Fruit fly (Drosophila melanogaster): ENCODE results near the gene sloth1.

dm6 chrX:6969364-6970137 lies 41.6 kb upstream of the sloth1 start, which contains the start of gene CG4586:
- peak; percentile 97 for TF ChIP-seq CG6792 (GFP tag; optimal IDR thresholded peaks at IDR 0.05)
- peak; percentile 98 for TF ChIP-seq CG6854 (GFP tag; optimal IDR thresholded peaks at IDR 0.05)
- TF ChIP-seq fd59A (GFP tag; optimal IDR thresholded peaks at IDR 0.05) = peak; percentile 95
- peak; percentile 77 for TF ChIP-seq Hr38 (GFP tag; optimal IDR thresholded peaks at IDR 0.05)
- peak; percentile 97 for TF ChIP-seq CG32006 (GFP tag; optimal IDR thresholded peaks at IDR 0.05)
- peak; percentile 97 for TF ChIP-seq CG8632 (GFP tag; optimal IDR thresholded peaks at IDR 0.05)
- peak; percentile 98 for TF ChIP-seq CG11762 (GFP tag; optimal IDR thresholded peaks at IDR 0.05; ENCODE audit: insufficient read depth)
- TF ChIP-seq eg (GFP tag; IDR thresholded peaks at IDR 0.05) = peak; percentile 99
- peak; percentile 98 for TF ChIP-seq CG16779 (tag; optimal IDR thresholded peaks at IDR 0.05)
- TF ChIP-seq achi (GFP tag; optimal IDR thresholded peaks at IDR 0.05) = peak; percentile 97
- TF ChIP-seq Lpt (GFP tag; optimal IDR thresholded peaks at IDR 0.05) = peak; percentile 98
- TF ChIP-seq Hr4 (GFP tag; optimal IDR thresholded peaks at IDR 0.05) = peak; percentile 97
